Worm (Caenorhabditis elegans) whole organism, L3 larva: Measurements from ENCODE around the gene egl-38.
A peak's percentile ranks its signal among the peaks of the same experiment; 100 is the strongest.

Source experiments
- ceh-9 ChIP-seq: sonication (generic microtip); optimal IDR thresholded peaks from 2 replicates; lab custom pipeline; 2018; ENCODE audit warnings: missing biosample characterization, missing genetic modification characterization
- fkh-10 ChIP-seq: sonication (generic microtip); optimal IDR thresholded peaks from 2 replicates; lab custom pipeline; 2017; ENCODE audit warnings: missing biosample characterization, missing genetic modification reagents, missing genetic modification characterization
- nhr-23 ChIP-seq: fragments of 150-350 bp; optimal IDR thresholded peaks from 2 replicates; lab custom pipeline; 2014; ENCODE audit warnings: missing biosample characterization, missing genetic modification reagents, missing genetic modification characterization
- nhr-237 ChIP-seq: fragments of 150-350 bp; optimal IDR thresholded peaks from 2 replicates; lab custom pipeline; 2014; ENCODE audit warnings: missing biosample characterization, missing genetic modification characterization
- nhr-77 ChIP-seq: fragments of 150-350 bp; optimal IDR thresholded peaks from 2 replicates; lab custom pipeline; 2014; ENCODE audit warnings: missing biosample characterization, missing genetic modification characterization
- pha-4 ChIP-seq: fragments of 150-350 bp; optimal IDR thresholded peaks from 2 replicates; lab custom pipeline; 2014; ENCODE audit warnings: missing biosample characterization, missing genetic modification reagents, missing genetic modification characterization
- snpc-4 ChIP-seq: fragments of 150-350 bp; optimal IDR thresholded peaks from 2 replicates; lab custom pipeline; 2014; ENCODE audit warnings: missing biosample characterization, missing genetic modification characterization
- unc-62 ChIP-seq: fragments of 150-350 bp; sonication (generic microtip); optimal IDR thresholded peaks from 4 replicates; lab custom pipeline; 2014; ENCODE audit warnings: missing biosample characterization, missing genetic modification reagents, missing genetic modification characterization

ce11 chrIV:10085401-10086187, 24.7 kb downstream of the egl-38 start, which contains the start of the genes col-2 and ndc-80:
- no peak for TF ChIP-seq nhr-77 (tag; lab: Kevin White, UChicago)
- no peak for TF ChIP-seq pha-4 (tag; lab: Kevin White, UChicago)
- TF ChIP-seq ceh-9 (tag; lab: Kevin White, UChicago), result no peak
- peak; percentile 23 for TF ChIP-seq fkh-10
- peak; percentile 36 for TF ChIP-seq snpc-4
- TF ChIP-seq nhr-237 (tag; lab: Kevin White, UChicago), result no peak
- TF ChIP-seq nhr-23, result peak; percentile 54
- no peak for TF ChIP-seq unc-62 (GFP tag; lab: Kevin White, UChicago)
